Worm (Caenorhabditis elegans) whole organism, L1 larva: ENCODE measurements around the gene srh-44.

Experiments
- C16A3.4 ChIP-seq: fragments of 150-350 bp; optimal IDR thresholded peaks from 2 replicates; lab custom pipeline; 2014; ENCODE audit warnings: missing biosample characterization, missing genetic modification characterization
- C34B4.2 ChIP-seq: sonication (generic microtip); optimal IDR thresholded peaks from 2 replicates; lab custom pipeline; 2017; ENCODE audit warnings: mild to moderate bottlenecking, missing genetic modification characterization, missing compliant biosample characterization
- F16B12.6 ChIP-seq: fragments of 150-350 bp; optimal IDR thresholded peaks from 2 replicates; lab custom pipeline; 2014; ENCODE audit warnings: missing biosample characterization, missing genetic modification characterization
- aha-1 ChIP-seq: fragments of 150-350 bp; optimal IDR thresholded peaks from 2 replicates; lab custom pipeline; 2014; ENCODE audit warnings: missing biosample characterization, missing genetic modification characterization
- aly-2 ChIP-seq: fragments of 150-350 bp; optimal IDR thresholded peaks from 2 replicates; lab custom pipeline; 2014; ENCODE audit warnings: missing biosample characterization, missing genetic modification characterization
- blmp-1 ChIP-seq: fragments of 150-350 bp; optimal IDR thresholded peaks from 2 replicates; lab custom pipeline; 2014; ENCODE audit warnings: missing biosample characterization, missing genetic modification characterization
- ceh-88 ChIP-seq: fragments of 200-800 bp; sonication (Bioruptor generic); IDR thresholded peaks from 2 replicates; pipeline ENCODE4 v1.3.6; 2022; ENCODE audit warnings: missing genetic modification characterization, missing compliant biosample characterization
- ceh-90 ChIP-seq: sonication (generic microtip); optimal IDR thresholded peaks from 2 replicates; lab custom pipeline; 2016; ENCODE audit warnings: missing genetic modification characterization, missing compliant biosample characterization
- ces-1 ChIP-seq: fragments of 150-350 bp; optimal IDR thresholded peaks from 2 replicates; lab custom pipeline; 2014; ENCODE audit warnings: missing biosample characterization, missing genetic modification reagents, missing genetic modification characterization
- dsc-1 ChIP-seq: sonication (generic microtip); optimal IDR thresholded peaks from 2 replicates; lab custom pipeline; 2016; ENCODE audit warnings: mild to moderate bottlenecking, missing genetic modification characterization, missing compliant biosample characterization
- efl-1 ChIP-seq, 4 experiments: fragments of 150-350 bp; optimal IDR thresholded peaks in 3 of 4; peaks in 1 of 4; 1 replicate in 1 of 4; 2 replicates in 3 of 4; lab custom pipeline; 2014; ENCODE audit warnings: missing biosample characterization in 2 of 4, missing genetic modification characterization in 2 of 4, missing genetic modification reagents in 2 of 4
- efl-3 ChIP-seq: fragments of 200-800 bp; sonication (Bioruptor generic); optimal IDR thresholded peaks from 2 replicates; lab custom pipeline; 2018; ENCODE audit warnings: mild to moderate bottlenecking, missing genetic modification characterization, missing compliant biosample characterization
- fkh-10 ChIP-seq: sonication (generic microtip); optimal IDR thresholded peaks from 2 replicates; lab custom pipeline; 2017; ENCODE audit warnings: missing biosample characterization, missing genetic modification reagents, missing genetic modification characterization
- fkh-4 ChIP-seq: sonication (generic microtip); optimal IDR thresholded peaks from 2 replicates; lab custom pipeline; 2016; ENCODE audit warnings: missing compliant biosample characterization, missing genetic modification characterization, borderline replicate concordance
- fkh-8 ChIP-seq: sonication (generic microtip); optimal IDR thresholded peaks from 2 replicates; lab custom pipeline; 2016; ENCODE audit warnings: mild to moderate bottlenecking, missing genetic modification characterization, missing compliant biosample characterization
- fos-1 ChIP-seq: fragments of 150-350 bp; optimal IDR thresholded peaks from 2 replicates; lab custom pipeline; 2014; ENCODE audit warnings: missing biosample characterization, missing genetic modification characterization
- grh-1 ChIP-seq: fragments of 200-800 bp; sonication (Bioruptor generic); IDR thresholded peaks from 2 replicates; pipeline ENCODE4 v1.3.6; 2022; ENCODE audit warnings: missing genetic modification reagents, missing genetic modification characterization, missing compliant biosample characterization
- hlh-17 ChIP-seq: fragments of 200-800 bp; sonication (Bioruptor generic); optimal IDR thresholded peaks from 2 replicates; lab custom pipeline; 2018; ENCODE audit warnings: missing genetic modification characterization, mild to moderate bottlenecking, missing compliant biosample characterization, moderate library complexity, borderline replicate concordance
- hpl-2 ChIP-seq: fragments of 150-350 bp; optimal IDR thresholded peaks from 2 replicates; lab custom pipeline; 2014; ENCODE audit warnings: missing biosample characterization, missing genetic modification reagents, missing genetic modification characterization
- isw-1 ChIP-seq: fragments of 200-800 bp; sonication (Bioruptor generic); IDR thresholded peaks from 2 replicates; pipeline ENCODE4 v1.3.6; 2022; ENCODE audit warnings: missing genetic modification characterization, missing compliant biosample characterization
- jun-1 ChIP-seq: fragments of 150-350 bp; optimal IDR thresholded peaks from 2 replicates; lab custom pipeline; 2014; ENCODE audit warnings: missing biosample characterization, missing genetic modification reagents, missing genetic modification characterization
- lin-13 ChIP-seq: fragments of 150-350 bp; optimal IDR thresholded peaks from 2 replicates; lab custom pipeline; 2014; ENCODE audit warnings: missing biosample characterization, missing genetic modification reagents, missing genetic modification characterization
- lin-14 ChIP-seq: fragments of 200-800 bp; sonication (Bioruptor generic); optimal IDR thresholded peaks from 2 replicates; lab custom pipeline; 2018; ENCODE audit warnings: mild to moderate bottlenecking, missing genetic modification characterization, moderate library complexity, missing compliant biosample characterization
- lin-15B ChIP-seq: fragments of 150-350 bp; sonication (generic microtip); optimal IDR thresholded peaks from 3 replicates; lab custom pipeline; 2014; ENCODE audit warnings: missing biosample characterization, missing genetic modification characterization
- lin-35 ChIP-seq, 2 experiments: fragments of 150-350 bp; optimal IDR thresholded peaks; 2 replicates each; lab custom pipeline; 2014; ENCODE audit warnings: missing biosample characterization in 2 of 2, missing genetic modification characterization in 2 of 2, missing genetic modification reagents in 2 of 2
- lin-39 ChIP-seq: fragments of 150-350 bp; optimal IDR thresholded peaks from 2 replicates; lab custom pipeline; 2014; ENCODE audit warnings: missing biosample characterization, missing genetic modification reagents, missing genetic modification characterization
- lir-3 ChIP-seq: sonication (generic microtip); optimal IDR thresholded peaks from 2 replicates; lab custom pipeline; 2016; ENCODE audit warnings: mild to moderate bottlenecking, missing genetic modification characterization, moderate library complexity, missing compliant biosample characterization; ENCODE audit not compliant: poor library complexity
- lsy-2 ChIP-seq, 2 experiments: fragments of 150-350 bp; optimal IDR thresholded peaks; 2 replicates each; lab custom pipeline; 2014; ENCODE audit warnings: missing biosample characterization in 2 of 2, missing genetic modification characterization in 2 of 2
- mab-9 ChIP-seq: fragments of 200-800 bp; sonication (Bioruptor generic); IDR thresholded peaks from 2 replicates; pipeline ENCODE4 v1.3.6; 2022; ENCODE audit warnings: missing genetic modification reagents, missing genetic modification characterization, missing compliant biosample characterization
- mdl-1 ChIP-seq, 2 experiments: fragments of 150-350 bp; optimal IDR thresholded peaks; 2 replicates each; lab custom pipeline; 2014 to 2017; ENCODE audit warnings: missing biosample characterization in 2 of 2, missing genetic modification characterization in 2 of 2, inconsistent platforms in 1 of 2
- mef-2 ChIP-seq: fragments of 150-350 bp; optimal IDR thresholded peaks from 2 replicates; lab custom pipeline; 2014; ENCODE audit warnings: missing biosample characterization, missing genetic modification characterization
- mep-1 ChIP-seq: fragments of 150-350 bp; optimal IDR thresholded peaks from 2 replicates; lab custom pipeline; 2014; ENCODE audit warnings: missing biosample characterization, missing genetic modification characterization
- nhr-11 ChIP-seq: fragments of 150-350 bp; optimal IDR thresholded peaks from 2 replicates; lab custom pipeline; 2014; ENCODE audit warnings: missing biosample characterization, missing genetic modification characterization
- nhr-19 ChIP-seq: fragments of 200-800 bp; sonication (Bioruptor generic); conservative IDR thresholded peaks from 2 replicates; pipeline ENCODE4 v1.3.6; 2022; ENCODE audit warnings: missing genetic modification characterization, missing compliant biosample characterization
- nhr-28 ChIP-seq: fragments of 150-350 bp; optimal IDR thresholded peaks from 2 replicates; lab custom pipeline; 2014; ENCODE audit warnings: missing biosample characterization, missing genetic modification characterization
- nhr-47 ChIP-seq: sonication (generic microtip); optimal IDR thresholded peaks from 2 replicates; lab custom pipeline; 2016; ENCODE audit warnings: mild to moderate bottlenecking, missing genetic modification characterization, moderate library complexity, missing compliant biosample characterization
- nhr-76 ChIP-seq: sonication (generic microtip); optimal IDR thresholded peaks from 2 replicates; lab custom pipeline; 2017; ENCODE audit warnings: missing biosample characterization, missing genetic modification characterization
- nhr-85 ChIP-seq: sonication (generic microtip); peaks from one replicate; lab custom pipeline; 2016; ENCODE audit warnings: missing genetic modification characterization, inconsistent platforms, missing compliant biosample characterization
- pag-3 ChIP-seq: sonication (generic microtip); optimal IDR thresholded peaks from 2 replicates; lab custom pipeline; 2017; ENCODE audit warnings: missing genetic modification characterization, mild to moderate bottlenecking, missing compliant biosample characterization, antibody characterized with exemption, borderline replicate concordance; ENCODE audit not compliant: insufficient read depth
- rnt-1 ChIP-seq: sonication (generic microtip); optimal IDR thresholded peaks from 2 replicates; lab custom pipeline; 2016; ENCODE audit warnings: mild to moderate bottlenecking, missing genetic modification characterization, moderate library complexity, missing compliant biosample characterization
- skn-1 ChIP-seq: fragments of 150-350 bp; optimal IDR thresholded peaks from 2 replicates; lab custom pipeline; 2014; ENCODE audit warnings: missing biosample characterization, missing genetic modification characterization
- snpc-4 ChIP-seq: fragments of 150-350 bp; optimal IDR thresholded peaks from 2 replicates; lab custom pipeline; 2014; ENCODE audit warnings: missing biosample characterization, missing genetic modification characterization
- snu-23 ChIP-seq: sonication (generic microtip); optimal IDR thresholded peaks from 2 replicates; lab custom pipeline; 2016; ENCODE audit warnings: missing genetic modification characterization, missing compliant biosample characterization
- sox-4 ChIP-seq: sonication (generic microtip); optimal IDR thresholded peaks from 2 replicates; lab custom pipeline; 2016; ENCODE audit warnings: missing genetic modification characterization, missing compliant biosample characterization
- swsn-7 ChIP-seq: sonication (generic microtip); optimal IDR thresholded peaks from 2 replicates; lab custom pipeline; 2016; ENCODE audit warnings: missing genetic modification characterization, missing compliant biosample characterization
- tlp-1 ChIP-seq: fragments of 150-350 bp; optimal IDR thresholded peaks from 2 replicates; lab custom pipeline; 2014; ENCODE audit warnings: missing biosample characterization, missing genetic modification characterization
- unc-130 ChIP-seq: fragments of 150-350 bp; optimal IDR thresholded peaks from 2 replicates; lab custom pipeline; 2017; ENCODE audit warnings: missing biosample characterization, missing genetic modification characterization, inconsistent platforms
- unc-98 ChIP-seq: fragments of 200-800 bp; sonication (Bioruptor generic); IDR thresholded peaks from 2 replicates; pipeline ENCODE4 v1.3.6; 2022; ENCODE audit warnings: missing genetic modification characterization, missing compliant biosample characterization
- vab-15 ChIP-seq: sonication (generic microtip); optimal IDR thresholded peaks from 2 replicates; lab custom pipeline; 2017; ENCODE audit warnings: missing genotype, mild to moderate bottlenecking, missing genetic modification characterization, missing compliant biosample characterization
- xbp-1 ChIP-seq: sonication (generic microtip); optimal IDR thresholded peaks from 2 replicates; lab custom pipeline; 2016; ENCODE audit warnings: missing genetic modification characterization, missing compliant biosample characterization
- zag-1 ChIP-seq: fragments of 150-350 bp; optimal IDR thresholded peaks from 2 replicates; lab custom pipeline; 2014; ENCODE audit warnings: missing biosample characterization, missing genetic modification characterization
- zip-4 ChIP-seq: fragments of 200-800 bp; sonication (Bioruptor generic); optimal IDR thresholded peaks from 2 replicates; lab custom pipeline; 2018; ENCODE audit warnings: mild to moderate bottlenecking, missing genetic modification characterization, moderate library complexity, missing compliant biosample characterization

Gene srh-44

ce11 chrII:11545299-11545951, 30.6 kb downstream of the srh-44 start, which contains the start of gene dnj-13:
Gene dnj-13, plus strand, starts transcription at chrII:11545701.
- TF ChIP-seq ceh-88 (GFP tag; lab: Robert Waterston, UW) (peak; percentile 92), rnt-1 (tag; lab: Kevin White, UChicago) (peak; percentile 88), mep-1 (tag; lab: Kevin White, UChicago) (peak; percentile 98), snpc-4 (peak; percentile 80), nhr-85 (tag; lab: Kevin White, UChicago) (peak; percentile 98), lin-14 (peak; percentile 99), fos-1 (tag; lab: Kevin White, UChicago) (peak; percentile 85), ceh-90 (tag; lab: Kevin White, UChicago) (peak; percentile 30), fkh-8 (tag; lab: Kevin White, UChicago) (peak; percentile 99), grh-1 (peak; percentile 95), pag-3 (tag; lab: Kevin White, UChicago) (no peak), fkh-10 (GFP tag; lab: Kevin White, UChicago) (peak; percentile 77), hlh-17 (no peak), efl-1 (optimal IDR thresholded peaks at IDR 0.05; lab: Kevin White, UChicago) (peak; percentile 80 to 83), efl-1 (GFP tag; optimal IDR thresholded peaks at IDR 0.05 in 1 of 2; lab: Kevin White, UChicago) (peak; percentile 75 to 98), swsn-7 (tag; lab: Kevin White, UChicago) (peak; percentile 99), sox-4 (tag; lab: Kevin White, UChicago) (peak; percentile 83), unc-98 (peak; percentile 50; the same call in 1 of the 2 replicates), lin-35 (GFP tag; optimal IDR thresholded peaks at IDR 0.05; lab: Kevin White, UChicago) (peak; percentile 85 to 89), blmp-1 (tag; lab: Kevin White, UChicago) (peak; percentile 87), nhr-19 (GFP tag; lab: Robert Waterston, UW) (peak; percentile 97), F16B12.6 (tag; lab: Kevin White, UChicago) (peak; percentile 27), vab-15 (tag; lab: Kevin White, UChicago) (peak; percentile 67), unc-130 (peak; percentile 81), tlp-1 (peak; percentile 45), isw-1 (GFP tag; lab: Robert Waterston, UW) (peak; percentile 95), C34B4.2 (tag; lab: Kevin White, UChicago) (peak; percentile 50), nhr-28 (tag; lab: Kevin White, UChicago) (no peak), lin-15B (tag; lab: Kevin White, UChicago) (peak; percentile 84), aly-2 (tag; lab: Kevin White, UChicago) (peak; percentile 74), lin-39 (tag; lab: Kevin White, UChicago) (peak; percentile 77), xbp-1 (tag; lab: Kevin White, UChicago) (peak; percentile 96), snu-23 (GFP tag; lab: Kevin White, UChicago) (peak; percentile 100), dsc-1 (peak; percentile 99), nhr-11 (tag; lab: Kevin White, UChicago) (peak; percentile 78), ces-1 (no peak), mef-2 (tag; lab: Kevin White, UChicago) (peak; percentile 40), skn-1 (tag; lab: Kevin White, UChicago) (peak; percentile 93), lin-13 (peak; percentile 93), mab-9 (GFP tag; lab: Robert Waterston, UW) (peak; percentile 96), jun-1 (tag; lab: Kevin White, UChicago) (peak; percentile 94), nhr-47 (tag; lab: Kevin White, UChicago) (peak; percentile 98), hpl-2 (GFP tag; lab: Kevin White, UChicago) (peak; percentile 22), nhr-76 (tag; lab: Kevin White, UChicago) (peak; percentile 64), lir-3 (peak; percentile 85), zip-4 (GFP tag; lab: Kevin White, UChicago) (peak; percentile 93), mdl-1 (tag; optimal IDR thresholded peaks at IDR 0.05; lab: Kevin White, UChicago) (peak in 1 of 2 experiments; percentile 92), zag-1 (tag; lab: Kevin White, UChicago) (no peak), lsy-2 (tag; optimal IDR thresholded peaks at IDR 0.05; lab: Kevin White, UChicago) (peak; percentile 91), C16A3.4 (peak; percentile 91), efl-3 (GFP tag; lab: Kevin White, UChicago) (peak; percentile 62), aha-1 (tag; lab: Kevin White, UChicago) (peak; percentile 80), fkh-4 (tag; lab: Kevin White, UChicago) (peak; percentile 55)
